Fruit fly (Drosophila melanogaster) whole organism, pupa: ENCODE measurements around the gene CG32073.

Experiments
- CG10348 ChIP-seq: fragments of 200-800 bp; sonication (Bioruptor generic); IDR thresholded peaks from 2 replicates; pipeline ENCODE4 v1.3.6; 2022; ENCODE audit warnings: missing biosample characterization, missing genetic modification characterization
- CG12605 ChIP-seq: fragments of 200-800 bp; sonication (Bioruptor generic); IDR thresholded peaks from 2 replicates; pipeline ENCODE4 v1.3.6; 2022; ENCODE audit warnings: missing biosample characterization, missing genetic modification characterization
- CG13204 ChIP-seq: fragments of 200-800 bp; sonication (Bioruptor generic); optimal IDR thresholded peaks from 2 replicates; lab custom pipeline; 2018; ENCODE audit warnings: missing biosample characterization, mild to moderate bottlenecking, missing genetic modification characterization, moderate library complexity
- CG14655 ChIP-seq: fragments of 200-800 bp; sonication (Bioruptor generic); optimal IDR thresholded peaks from 3 replicates; lab custom pipeline; 2017; ENCODE audit warnings: mild to moderate bottlenecking, missing biosample characterization, missing genetic modification reagents, missing genetic modification characterization
- CG15710 ChIP-seq: fragments of 200-800 bp; sonication (Bioruptor generic); optimal IDR thresholded peaks from 2 replicates; lab custom pipeline; 2018; ENCODE audit warnings: missing biosample characterization, mild to moderate bottlenecking, missing genetic modification characterization, moderate library complexity
- CG17806 ChIP-seq: fragments of 200-800 bp; sonication (Bioruptor generic); optimal IDR thresholded peaks from 2 replicates; lab custom pipeline; 2018; ENCODE audit warnings: missing biosample characterization, mild to moderate bottlenecking, missing genetic modification characterization, moderate library complexity
- CG32121 ChIP-seq: fragments of 200-800 bp; sonication (Bioruptor generic); IDR thresholded peaks from 2 replicates; pipeline ENCODE4 v1.3.6; 2022; ENCODE audit warnings: missing biosample characterization, missing genetic modification characterization
- CG34367 ChIP-seq: fragments of 200-800 bp; sonication (Bioruptor generic); optimal IDR thresholded peaks from 2 replicates; lab custom pipeline; 2018; ENCODE audit warnings: missing biosample characterization, mild to moderate bottlenecking, missing genetic modification characterization
- CG4496 ChIP-seq: fragments of 200-800 bp; sonication (Bioruptor generic); IDR thresholded peaks from 3 replicates; pipeline ENCODE4 v1.3.6; 2022; ENCODE audit warnings: missing biosample characterization, missing genetic modification characterization
- CG8159 ChIP-seq: fragments of 200-800 bp; sonication (Bioruptor generic); optimal IDR thresholded peaks from 3 replicates; lab custom pipeline; 2018; ENCODE audit warnings: missing biosample characterization, mild to moderate bottlenecking, missing genetic modification characterization, moderate library complexity
- CG8301 ChIP-seq: fragments of 200-800 bp; sonication (Bioruptor generic); optimal IDR thresholded peaks from 2 replicates; lab custom pipeline; 2018; ENCODE audit warnings: missing biosample characterization, mild to moderate bottlenecking, missing genetic modification characterization
- CG9948 ChIP-seq: fragments of 200-800 bp; sonication (Bioruptor generic); optimal IDR thresholded peaks from 2 replicates; lab custom pipeline; 2018; ENCODE audit warnings: missing biosample characterization, mild to moderate bottlenecking, missing genetic modification characterization, moderate library complexity
- D1 ChIP-seq: fragments of 200-800 bp; sonication (Bioruptor generic); optimal IDR thresholded peaks from 2 replicates; lab custom pipeline; 2018; ENCODE audit warnings: missing biosample characterization, mild to moderate bottlenecking, missing genetic modification characterization, moderate library complexity
- EcR ChIP-seq: fragments of 200-800 bp; sonication (Bioruptor generic); optimal IDR thresholded peaks from 3 replicates; lab custom pipeline; 2019; ENCODE audit warnings: missing biosample characterization, missing genetic modification characterization, mild to moderate bottlenecking, moderate library complexity, missing genetic modification reagents
- Ets98B ChIP-seq: fragments of 200-800 bp; sonication (Bioruptor generic); IDR thresholded peaks from 2 replicates; pipeline ENCODE4 v1.3.6; 2022; ENCODE audit warnings: missing biosample characterization, missing genetic modification characterization
- Pif1A ChIP-seq: fragments of 200-800 bp; sonication (Bioruptor generic); optimal IDR thresholded peaks from 3 replicates; lab custom pipeline; 2016; ENCODE audit warnings: missing biosample characterization, missing genetic modification characterization
- Pif1B ChIP-seq: fragments of 200-800 bp; sonication (Bioruptor generic); optimal IDR thresholded peaks from 3 replicates; lab custom pipeline; 2016; ENCODE audit warnings: missing biosample characterization, missing genetic modification characterization
- Snoo ChIP-seq: fragments of 200-800 bp; sonication (Bioruptor generic); optimal IDR thresholded peaks from 3 replicates; lab custom pipeline; 2017; ENCODE audit warnings: missing biosample characterization, mild to moderate bottlenecking, missing genetic modification characterization, inconsistent platforms
- fd96Ca ChIP-seq: fragments of 200-800 bp; sonication (Bioruptor generic); IDR thresholded peaks from 3 replicates; pipeline ENCODE4 v1.3.6; 2022; ENCODE audit warnings: missing biosample characterization, missing genetic modification characterization
- gl ChIP-seq: fragments of 200-800 bp; sonication (Bioruptor generic); optimal IDR thresholded peaks from 2 replicates; lab custom pipeline; 2018; ENCODE audit warnings: missing biosample characterization, mild to moderate bottlenecking, missing genetic modification characterization
- rn ChIP-seq: fragments of 200-800 bp; sonication (Bioruptor generic); IDR thresholded peaks from 2 replicates; pipeline ENCODE4 v1.3.6; 2022; ENCODE audit warnings: missing biosample characterization, missing genetic modification characterization

Gene CG32073

DNA sequence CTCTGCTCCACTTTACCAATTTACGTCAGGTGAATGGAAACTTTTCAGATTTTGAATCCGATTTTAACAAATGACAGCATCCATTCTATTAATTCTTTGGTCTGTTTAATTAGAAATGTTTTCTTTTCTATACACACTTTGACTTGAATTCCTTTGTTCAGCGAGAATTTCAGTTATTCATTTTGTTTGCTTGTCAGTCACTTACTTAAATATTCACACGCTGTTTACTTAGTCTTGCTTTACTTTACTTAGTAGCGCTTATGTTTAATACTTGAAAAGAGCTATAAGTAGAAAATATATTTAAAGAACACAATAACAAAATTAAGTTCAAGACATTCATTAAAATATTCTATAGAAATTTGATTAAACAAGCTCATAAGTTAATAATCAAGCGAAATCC is at the start of gene CG32073:
CG32073 (minus strand) TSS at position 151 of the 400 bp plus-strand sequence.
- TF ChIP-seq CG15710 (tag; lab: Kevin White, UChicago) (no peak), Pif1A (GFP tag; lab: Kevin White, UChicago) (no peak), CG8159 (no peak), rn (no peak), D1 (tag; lab: Kevin White, UChicago) (no peak), CG4496 (GFP tag; lab: Robert Waterston, UW) (no peak), CG14655 (no peak), CG34367 (tag; lab: Kevin White, UChicago) (no peak), gl (tag; lab: Kevin White, UChicago) (no peak), CG13204 (GFP tag; lab: Kevin White, UChicago) (no peak), Snoo (tag; lab: Kevin White, UChicago) (no peak), Ets98B (no peak), CG8301 (no peak), CG17806 (tag; lab: Kevin White, UChicago) (no peak), EcR (GFP tag; lab: Kevin White, UChicago) (no peak), Pif1B (GFP tag; lab: Kevin White, UChicago) (no peak), CG32121 (GFP tag; lab: Robert Waterston, UW) (no peak), CG10348 (no peak)

DNA sequence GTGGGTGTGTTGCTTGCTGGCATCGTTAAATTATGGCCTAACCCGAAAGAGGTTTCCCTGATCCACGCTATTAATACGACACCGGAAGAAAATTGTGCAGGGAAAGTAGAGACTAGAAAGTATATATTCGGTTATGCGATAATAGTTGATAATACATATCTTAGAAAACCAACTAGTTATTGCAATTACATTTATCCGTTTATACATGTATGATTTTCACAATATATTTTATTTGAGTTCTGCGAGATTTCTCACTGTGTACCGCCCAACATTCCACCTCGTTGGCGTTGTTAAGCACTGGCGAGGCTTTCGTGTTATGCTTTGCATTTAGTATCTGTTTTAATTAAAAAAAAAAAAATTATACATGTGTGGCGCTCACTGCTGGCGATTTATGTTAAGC is 48.0 kb upstream of the CG32073 start:
- TF ChIP-seq CG8301 (peak; percentile 46), CG10348 (peak; percentile 15; the same call in 1 of the 2 replicates), CG8159 (no peak), CG9948 (tag; lab: Kevin White, UChicago) (no peak), CG17806 (tag; lab: Kevin White, UChicago) (no peak), fd96Ca (peak; percentile 68), Pif1B (GFP tag; lab: Kevin White, UChicago) (peak; percentile 44), CG13204 (GFP tag; lab: Kevin White, UChicago) (no peak), CG12605 (GFP tag; lab: Robert Waterston, UW) (peak; percentile 8; the same call in 1 of the 2 replicates), CG34367 (tag; lab: Kevin White, UChicago) (no peak), EcR (GFP tag; lab: Kevin White, UChicago) (no peak), Snoo (tag; lab: Kevin White, UChicago) (peak; percentile 23), Ets98B (peak; percentile 77), CG14655 (peak; percentile 58), CG15710 (tag; lab: Kevin White, UChicago) (peak; percentile 19), gl (tag; lab: Kevin White, UChicago) (no peak), D1 (tag; lab: Kevin White, UChicago) (no peak), rn (peak; percentile 51; the same call in 1 of the 2 replicates), CG4496 (GFP tag; lab: Robert Waterston, UW) (peak; percentile 77), Pif1A (GFP tag; lab: Kevin White, UChicago) (peak; percentile 54), CG32121 (GFP tag; lab: Robert Waterston, UW) (peak; percentile 74)

DNA sequence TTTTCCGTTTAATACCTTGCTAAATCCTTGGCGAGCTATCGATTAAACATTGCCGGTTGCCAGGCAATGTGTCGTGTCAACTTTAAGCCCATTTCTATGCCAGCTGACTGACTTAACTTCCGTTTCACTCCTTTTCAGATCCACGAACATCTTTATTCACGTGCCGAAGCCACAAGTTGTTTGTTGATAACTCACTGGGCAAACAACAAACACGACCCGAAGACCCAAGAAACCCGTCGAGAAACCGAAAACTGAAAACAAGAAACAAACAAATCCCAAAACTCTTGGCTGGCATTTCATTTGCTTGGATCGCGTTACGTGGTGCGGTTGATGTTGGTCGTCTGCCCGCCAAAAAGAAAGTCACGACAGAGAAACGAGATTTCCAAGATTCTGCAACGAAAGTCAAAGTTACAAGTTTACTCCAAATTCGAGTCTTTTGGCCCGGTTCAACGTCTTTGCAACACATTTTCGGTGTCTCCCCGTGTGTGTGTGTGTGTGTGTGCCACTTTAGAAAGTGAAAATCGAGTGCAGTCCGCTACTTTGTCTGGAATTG is 43.4 kb upstream of the CG32073 start, which contains the start of gene CG6216:
CG6216 (minus strand) TSS at position 51 of the 553 bp plus-strand sequence.
- TF ChIP-seq Snoo (tag; lab: Kevin White, UChicago) (peak; percentile 77), gl (tag; lab: Kevin White, UChicago) (no peak), CG34367 (tag; lab: Kevin White, UChicago) (no peak), CG9948 (tag; lab: Kevin White, UChicago) (no peak), Ets98B (no peak)

DNA sequence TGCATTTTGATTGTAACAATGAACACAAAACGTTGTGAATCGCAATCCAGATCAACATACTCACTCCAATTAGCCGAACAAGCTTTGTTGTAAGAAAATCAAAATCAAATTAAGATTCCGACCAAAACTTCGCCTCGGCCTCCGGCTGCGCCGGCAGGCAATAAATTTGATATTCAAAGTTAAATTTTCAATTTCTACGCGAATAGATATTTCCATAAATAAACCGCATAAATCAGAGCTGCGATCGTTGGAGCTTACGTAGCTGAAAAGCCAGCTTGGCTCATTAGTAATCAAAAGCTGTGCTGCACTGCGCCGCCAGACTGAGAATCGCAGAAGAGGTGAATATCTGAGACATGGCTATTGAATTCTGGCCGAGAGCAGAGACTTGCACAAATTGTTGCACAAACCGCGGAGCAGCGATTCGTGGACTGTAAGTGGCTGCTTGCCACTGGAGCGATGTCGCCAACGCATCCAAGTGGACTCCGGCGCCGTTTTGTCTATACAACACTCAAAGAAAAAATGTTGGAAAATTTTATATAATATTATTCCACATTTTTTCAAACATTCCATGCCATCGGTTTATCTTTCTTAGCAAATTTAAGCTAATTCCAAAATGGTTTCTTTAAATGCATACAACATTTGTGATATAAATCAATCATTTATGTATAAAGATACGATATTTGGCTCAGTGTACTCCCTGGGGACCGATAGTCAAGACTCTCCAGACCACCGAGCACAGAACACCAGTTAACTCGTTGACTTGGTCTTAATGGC is 41.3 kb upstream of the CG32073 start:
- TF ChIP-seq EcR (GFP tag; lab: Kevin White, UChicago) (peak; percentile 21), Pif1A (GFP tag; lab: Kevin White, UChicago) (peak; percentile 68), Snoo (tag; lab: Kevin White, UChicago) (no peak), CG34367 (tag; lab: Kevin White, UChicago) (peak; percentile 76), CG8301 (peak; percentile 85), Pif1B (GFP tag; lab: Kevin White, UChicago) (peak; percentile 64), CG12605 (GFP tag; lab: Robert Waterston, UW) (peak; percentile 41), CG8159 (peak; percentile 88), CG32121 (GFP tag; lab: Robert Waterston, UW) (peak; percentile 54; the same call in 1 of the 2 replicates), gl (tag; lab: Kevin White, UChicago) (peak; percentile 66), CG17806 (tag; lab: Kevin White, UChicago) (peak; percentile 88), CG14655 (peak; percentile 87), fd96Ca (peak; percentile 61; the same call in 1 of the 3 replicates), CG9948 (tag; lab: Kevin White, UChicago) (peak; percentile 87), CG15710 (tag; lab: Kevin White, UChicago) (peak; percentile 81), rn (no peak; the same call in 1 of the 2 replicates), CG4496 (GFP tag; lab: Robert Waterston, UW) (peak; percentile 77), CG10348 (no peak), CG13204 (GFP tag; lab: Kevin White, UChicago) (peak; percentile 59), D1 (tag; lab: Kevin White, UChicago) (peak; percentile 65), Ets98B (peak; percentile 68)

DNA sequence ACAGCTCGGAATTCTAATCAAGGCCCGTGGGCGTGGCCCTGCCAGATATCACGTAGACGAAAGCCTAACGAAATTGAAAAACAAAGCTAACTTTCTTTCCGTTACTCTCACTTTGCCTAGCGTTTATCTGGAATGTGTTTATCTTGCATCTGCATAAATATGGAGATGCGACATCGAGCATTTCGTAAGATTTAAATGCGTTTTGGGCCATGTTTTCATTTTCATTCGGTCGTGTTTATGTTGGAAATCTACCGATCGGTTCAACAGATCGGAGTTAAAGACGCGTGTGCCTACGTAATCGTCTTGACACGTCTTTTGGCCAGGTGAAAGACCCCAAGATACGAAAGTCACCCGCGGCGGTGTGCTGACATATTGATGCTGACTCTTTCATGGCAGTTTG is 40.3 kb upstream of the CG32073 start:
- TF ChIP-seq fd96Ca = no peak
- TF ChIP-seq CG4496 (GFP tag; lab: Robert Waterston, UW) = no peak
- no peak for TF ChIP-seq Pif1B (GFP tag; lab: Kevin White, UChicago)
- TF ChIP-seq EcR (GFP tag; lab: Kevin White, UChicago) = no peak
- no peak for TF ChIP-seq CG8301
- TF ChIP-seq Ets98B = no peak
- TF ChIP-seq Pif1A (GFP tag; lab: Kevin White, UChicago) = no peak
- no peak for TF ChIP-seq CG8159
- no peak for TF ChIP-seq CG15710 (tag; lab: Kevin White, UChicago)
- no peak for TF ChIP-seq CG9948 (tag; lab: Kevin White, UChicago)
- no peak for TF ChIP-seq rn
- no peak for TF ChIP-seq CG13204 (GFP tag; lab: Kevin White, UChicago)
- TF ChIP-seq CG12605 (GFP tag; lab: Robert Waterston, UW) = no peak
- TF ChIP-seq gl (tag; lab: Kevin White, UChicago) = no peak
- TF ChIP-seq CG10348 = no peak
- TF ChIP-seq Snoo (tag; lab: Kevin White, UChicago) = no peak
- TF ChIP-seq CG34367 (tag; lab: Kevin White, UChicago) = no peak
